Fruit fly (Drosophila melanogaster): Measurements from ENCODE around the gene CG5662.

The CG5662 gene

dm6 chrX:15216048-15216447 lies 5.9 kb downstream of the CG5662 start (continued):
- TF ChIP-seq nmo (GFP tag; optimal IDR thresholded peaks at IDR 0.05) (peak; percentile 38), CG4854 (GFP tag; optimal IDR thresholded peaks at IDR 0.05) (no peak), fu2 (GFP tag; optimal IDR thresholded peaks at IDR 0.05) (no peak), CG6854 (GFP tag; optimal IDR thresholded peaks at IDR 0.05) (peak; percentile 47), CG7963 (GFP tag; IDR thresholded peaks at IDR 0.05; ENCODE audit: partially characterized antibody) (no peak), fd102C (GFP tag; optimal IDR thresholded peaks at IDR 0.05) (no peak), CG14441 (GFP tag; IDR thresholded peaks at IDR 0.05) (peak; percentile 69), gce (GFP tag; IDR thresholded peaks at IDR 0.05) (no peak), CG9817 (tag; optimal IDR thresholded peaks at IDR 0.05) (peak; percentile 64), croc (GFP tag; conservative IDR thresholded peaks at IDR 0.05) (peak; percentile 29; the same call in 1 of the 3 replicates), CG8924 (tag; optimal IDR thresholded peaks at IDR 0.05) (peak; percentile 65), bab2 (GFP tag; optimal IDR thresholded peaks at IDR 0.05) (peak; percentile 21), CG2129 (GFP tag; IDR thresholded peaks at IDR 0.05; ENCODE audit: partially characterized antibody) (no peak), Max (GFP tag; optimal IDR thresholded peaks at IDR 0.05) (peak; percentile 32), sna (GFP tag; IDR thresholded peaks at IDR 0.05; ENCODE audit: partially characterized antibody) (no peak), CG3407 (GFP tag; optimal IDR thresholded peaks at IDR 0.05) (peak; percentile 28), CG10462 (GFP tag; optimal IDR thresholded peaks at IDR 0.05) (no peak), CG2116 (GFP tag; optimal IDR thresholded peaks at IDR 0.05) (no peak), Fer2 (tag; optimal IDR thresholded peaks at IDR 0.05) (peak; percentile 52), en (GFP tag; optimal IDR thresholded peaks at IDR 0.05) (no peak), run (tag; optimal IDR thresholded peaks at IDR 0.05) (no peak), CG15269 (tag; optimal IDR thresholded peaks at IDR 0.05) (peak; percentile 70), fru (optimal IDR thresholded peaks at IDR 0.05) (no peak), CG11093 (GFP tag; IDR thresholded peaks at IDR 0.05) (peak; percentile 56; the same call in 1 of the 3 replicates), CG12769 (tag; optimal IDR thresholded peaks at IDR 0.05) (peak; percentile 35), rib (GFP tag; IDR thresholded peaks at IDR 0.05) (no peak), CG10321 (GFP tag; IDR thresholded peaks at IDR 0.05) (peak; percentile 19; the same call in 1 of the 2 replicates), CG13287 (GFP tag; IDR thresholded peaks at IDR 0.05; ENCODE audit: partially characterized antibody) (no peak), Nf-YA (GFP tag; IDR thresholded peaks at IDR 0.05) (no peak), ci (GFP tag; IDR thresholded peaks at IDR 0.05) (peak; percentile 77; the same call in 2 of the 3 replicates), sc (optimal IDR thresholded peaks at IDR 0.05) (no peak), sc (GFP tag; optimal IDR thresholded peaks at IDR 0.05) (peak; percentile 31), Sry-β (GFP tag; optimal IDR thresholded peaks at IDR 0.05) (no peak), CG10543 (GFP tag; optimal IDR thresholded peaks at IDR 0.05) (peak; percentile 67), Hand (GFP tag; optimal IDR thresholded peaks at IDR 0.05) (peak; percentile 78), Dek (tag; optimal IDR thresholded peaks at IDR 0.05) (peak; percentile 61), CG6813 (GFP tag; optimal IDR thresholded peaks at IDR 0.05) (peak; percentile 48), toy (GFP tag; IDR thresholded peaks at IDR 0.05) (no peak), CG12299 (tag; optimal IDR thresholded peaks at IDR 0.05) (peak; percentile 39), yki (optimal IDR thresholded peaks at IDR 0.05) (no peak), CG17912 (GFP tag; optimal IDR thresholded peaks at IDR 0.05) (no peak), CG8478 (optimal IDR thresholded peaks at IDR 0.05) (no peak), CG18476 (GFP tag; optimal IDR thresholded peaks at IDR 0.05) (peak; percentile 37), CG6791 (GFP tag; IDR thresholded peaks at IDR 0.05; ENCODE audit: partially characterized antibody) (no peak), CG13775 (GFP tag; optimal IDR thresholded peaks at IDR 0.05) (peak; percentile 51), ems (GFP tag; optimal IDR thresholded peaks at IDR 0.05) (no peak), CHES-1-like (GFP tag; optimal IDR thresholded peaks at IDR 0.05) (no peak), dati (GFP tag; IDR thresholded peaks at IDR 0.05) (no peak), CG17328 (GFP tag; IDR thresholded peaks at IDR 0.05) (peak; percentile 29; the same call in 1 of the 2 replicates), CG33213 (GFP tag; optimal IDR thresholded peaks at IDR 0.05) (no peak), CG6654 (GFP tag; optimal IDR thresholded peaks at IDR 0.05) (no peak), CG8359 (GFP tag; optimal IDR thresholded peaks at IDR 0.05; ENCODE audit: borderline replicate concordance) (no peak)
